Worm (Caenorhabditis elegans) whole organism, L2 larva: ENCODE data around the gene F41F3.3.

Experiments
- C34F6.9 ChIP-seq: fragments of 150-350 bp; optimal IDR thresholded peaks from 2 replicates; lab custom pipeline; 2014; ENCODE audit warnings: missing biosample characterization, missing genetic modification characterization
- F13H6.1 ChIP-seq: sonication (generic microtip); optimal IDR thresholded peaks from 2 replicates; lab custom pipeline; 2016; ENCODE audit warnings: missing genetic modification characterization, missing compliant biosample characterization
- R02D3.7 ChIP-seq: fragments of 150-350 bp; optimal IDR thresholded peaks from 2 replicates; lab custom pipeline; 2014; ENCODE audit warnings: missing biosample characterization, missing genetic modification characterization
- Y55F3AM.14 ChIP-seq: fragments of 200-800 bp; sonication (Bioruptor generic); optimal IDR thresholded peaks from 2 replicates; lab custom pipeline; 2018; ENCODE audit warnings: mild to moderate bottlenecking, missing genetic modification characterization, missing compliant biosample characterization
- ZK546.5 ChIP-seq: sonication (generic microtip); optimal IDR thresholded peaks from 2 replicates; lab custom pipeline; 2017; ENCODE audit warnings: missing biosample characterization, missing genetic modification characterization
- alr-1 ChIP-seq: fragments of 150-350 bp; optimal IDR thresholded peaks from 2 replicates; lab custom pipeline; 2014; ENCODE audit warnings: missing biosample characterization, missing genetic modification characterization
- aly-2 ChIP-seq: fragments of 150-350 bp; optimal IDR thresholded peaks from 2 replicates; lab custom pipeline; 2014; ENCODE audit warnings: missing biosample characterization, missing genetic modification characterization
- ama-1 ChIP-seq: fragments of 150-350 bp; optimal IDR thresholded peaks from 2 replicates; lab custom pipeline; 2018; ENCODE audit warnings: inconsistent platforms
- blmp-1 ChIP-seq: sonication (generic microtip); optimal IDR thresholded peaks from 2 replicates; lab custom pipeline; 2017; ENCODE audit warnings: missing genetic modification characterization, mild to moderate bottlenecking, missing compliant biosample characterization, antibody characterized with exemption, moderate library complexity; ENCODE audit not compliant: insufficient read depth
- ceh-16 ChIP-seq: fragments of 150-350 bp; optimal IDR thresholded peaks from 2 replicates; lab custom pipeline; 2014; ENCODE audit warnings: missing biosample characterization, missing genetic modification characterization
- ceh-82 ChIP-seq: fragments of 150-350 bp; optimal IDR thresholded peaks from 2 replicates; lab custom pipeline; 2014; ENCODE audit warnings: missing biosample characterization, missing genetic modification characterization
- crh-2 ChIP-seq: sonication (generic microtip); optimal IDR thresholded peaks from 2 replicates; lab custom pipeline; 2017; ENCODE audit warnings: missing biosample characterization, missing genetic modification characterization
- dmd-4 ChIP-seq: sonication (generic microtip); optimal IDR thresholded peaks from 2 replicates; lab custom pipeline; 2017; ENCODE audit warnings: missing biosample characterization, missing genetic modification characterization
- egl-27 ChIP-seq: sonication (generic microtip); optimal IDR thresholded peaks from 3 replicates; lab custom pipeline; 2017; ENCODE audit warnings: missing biosample characterization, missing genetic modification reagents, missing genetic modification characterization
- elt-1 ChIP-seq: fragments of 150-350 bp; optimal IDR thresholded peaks from 2 replicates; lab custom pipeline; 2014; ENCODE audit warnings: missing biosample characterization, missing genetic modification characterization
- elt-3 ChIP-seq: sonication (generic microtip); optimal IDR thresholded peaks from 2 replicates; lab custom pipeline; 2017; ENCODE audit warnings: missing biosample characterization, missing genetic modification characterization
- fos-1 ChIP-seq: fragments of 150-350 bp; optimal IDR thresholded peaks from 2 replicates; lab custom pipeline; 2014; ENCODE audit warnings: missing biosample characterization, missing genetic modification characterization
- gmeb-1 ChIP-seq: fragments of 150-350 bp; optimal IDR thresholded peaks from 2 replicates; lab custom pipeline; 2014; ENCODE audit warnings: missing biosample characterization, missing genetic modification characterization
- lin-11 ChIP-seq: fragments of 150-350 bp; sonication (generic microtip); optimal IDR thresholded peaks from 2 replicates; lab custom pipeline; 2014; ENCODE audit warnings: missing biosample characterization, missing genetic modification characterization, inconsistent platforms, mixed read lengths
- lin-13 ChIP-seq: fragments of 150-350 bp; optimal IDR thresholded peaks from 2 replicates; lab custom pipeline; 2014; ENCODE audit warnings: missing biosample characterization, missing genetic modification reagents, missing genetic modification characterization
- lin-39 ChIP-seq: fragments of 150-350 bp; optimal IDR thresholded peaks from 2 replicates; lab custom pipeline; 2014; ENCODE audit warnings: missing biosample characterization, missing genetic modification reagents, missing genetic modification characterization
- lsy-2 ChIP-seq, 2 experiments: fragments of 150-350 bp in 1 of 2; sonication (generic microtip) in 1 of 2; optimal IDR thresholded peaks; 2 replicates each; lab custom pipeline; 2014 to 2017; ENCODE audit warnings: missing biosample characterization in 2 of 2, missing genetic modification characterization in 2 of 2
- mab-5 ChIP-seq: fragments of 150-350 bp; optimal IDR thresholded peaks from 2 replicates; lab custom pipeline; 2014; ENCODE audit warnings: missing biosample characterization, missing genetic modification characterization
- mbf-1 ChIP-seq: sonication (generic microtip); optimal IDR thresholded peaks from 2 replicates; lab custom pipeline; 2017; ENCODE audit warnings: missing biosample characterization, missing genetic modification characterization
- mdl-1 ChIP-seq, 2 experiments: fragments of 150-350 bp in 1 of 2; sonication (generic microtip) in 1 of 2; optimal IDR thresholded peaks; 2 replicates each; lab custom pipeline; 2017; ENCODE audit warnings: missing biosample characterization in 2 of 2, missing genetic modification characterization in 2 of 2
- nhr-10 ChIP-seq: sonication (generic microtip); optimal IDR thresholded peaks from 2 replicates; lab custom pipeline; 2017; ENCODE audit warnings: missing biosample characterization, missing genetic modification characterization
- nhr-11 ChIP-seq: fragments of 150-350 bp; optimal IDR thresholded peaks from 2 replicates; lab custom pipeline; 2014; ENCODE audit warnings: missing biosample characterization, missing genetic modification characterization
- nhr-12 ChIP-seq: fragments of 150-350 bp; optimal IDR thresholded peaks from 2 replicates; lab custom pipeline; 2014; ENCODE audit warnings: missing biosample characterization, missing genetic modification characterization
- nhr-129 ChIP-seq: fragments of 150-350 bp; optimal IDR thresholded peaks from 2 replicates; lab custom pipeline; 2014; ENCODE audit warnings: missing biosample characterization, missing genetic modification characterization
- nhr-21 ChIP-seq: fragments of 150-350 bp; optimal IDR thresholded peaks from 2 replicates; lab custom pipeline; 2014; ENCODE audit warnings: missing biosample characterization, missing genetic modification characterization
- nhr-23 ChIP-seq: fragments of 150-350 bp; optimal IDR thresholded peaks from 2 replicates; lab custom pipeline; 2014; ENCODE audit warnings: missing biosample characterization, missing genetic modification reagents, missing genetic modification characterization
- nhr-237 ChIP-seq: fragments of 150-350 bp; optimal IDR thresholded peaks from 2 replicates; lab custom pipeline; 2014; ENCODE audit warnings: missing biosample characterization, missing genetic modification characterization
- nhr-25 ChIP-seq: fragments of 150-350 bp; sonication (generic microtip); optimal IDR thresholded peaks from 3 replicates; lab custom pipeline; 2014; ENCODE audit warnings: missing biosample characterization, missing genetic modification characterization
- nhr-6 ChIP-seq: fragments of 150-350 bp; optimal IDR thresholded peaks from 2 replicates; lab custom pipeline; 2014; ENCODE audit warnings: missing biosample characterization, missing genetic modification characterization
- nhr-77 ChIP-seq: fragments of 150-350 bp; optimal IDR thresholded peaks from 2 replicates; lab custom pipeline; 2014; ENCODE audit warnings: missing biosample characterization, missing genetic modification characterization
- peb-1 ChIP-seq: fragments of 150-350 bp; optimal IDR thresholded peaks from 2 replicates; lab custom pipeline; 2014; ENCODE audit warnings: missing biosample characterization, missing genetic modification characterization
- sem-4 ChIP-seq: fragments of 150-350 bp; optimal IDR thresholded peaks from 2 replicates; lab custom pipeline; 2014; ENCODE audit warnings: missing biosample characterization, missing genetic modification reagents, missing genetic modification characterization
- skn-1 ChIP-seq: sonication (generic microtip); optimal IDR thresholded peaks from 2 replicates; lab custom pipeline; 2017; ENCODE audit warnings: missing biosample characterization, missing genetic modification characterization
- sma-3 ChIP-seq: sonication (generic microtip); optimal IDR thresholded peaks from 2 replicates; lab custom pipeline; 2016; ENCODE audit warnings: missing genetic modification reagents, missing genetic modification characterization, missing compliant biosample characterization
- sma-9 ChIP-seq, 2 experiments: fragments of 150-350 bp in 1 of 2; sonication (generic microtip) in 1 of 2; optimal IDR thresholded peaks; 2 replicates each; lab custom pipeline; 2014 to 2016; ENCODE audit warnings: missing genetic modification characterization in 2 of 2, mild to moderate bottlenecking in 1 of 2, missing biosample characterization in 1 of 2, missing compliant biosample characterization in 1 of 2, missing genetic modification reagents in 1 of 2, moderate library complexity in 1 of 2
- snpc-4 ChIP-seq: fragments of 150-350 bp; optimal IDR thresholded peaks from 2 replicates; lab custom pipeline; 2014; ENCODE audit warnings: missing biosample characterization, missing genetic modification characterization
- unc-39 ChIP-seq: fragments of 150-350 bp; optimal IDR thresholded peaks from 2 replicates; lab custom pipeline; 2014; ENCODE audit warnings: missing biosample characterization, missing genetic modification characterization
- unc-55 ChIP-seq: fragments of 150-350 bp; sonication (generic microtip); optimal IDR thresholded peaks from 3 replicates; lab custom pipeline; 2014; ENCODE audit warnings: missing biosample characterization, missing genetic modification reagents, missing genetic modification characterization
- unc-62 ChIP-seq: fragments of 150-350 bp; optimal IDR thresholded peaks from 2 replicates; lab custom pipeline; 2014; ENCODE audit warnings: missing biosample characterization, missing genetic modification reagents, missing genetic modification characterization
- zag-1 ChIP-seq: fragments of 150-350 bp; optimal IDR thresholded peaks from 2 replicates; lab custom pipeline; 2014; ENCODE audit warnings: missing biosample characterization, missing genetic modification characterization
- ztf-1 ChIP-seq: fragments of 200-800 bp; sonication (Bioruptor generic); conservative IDR thresholded peaks from 2 replicates; pipeline ENCODE4 v1.3.6; 2022; ENCODE audit warnings: missing genetic modification characterization, missing compliant biosample characterization
- ztf-11 ChIP-seq: sonication (generic microtip); optimal IDR thresholded peaks from 2 replicates; lab custom pipeline; 2017; ENCODE audit warnings: missing biosample characterization, missing genetic modification characterization
- ztf-4 ChIP-seq: fragments of 150-350 bp; optimal IDR thresholded peaks from 2 replicates; lab custom pipeline; 2014; ENCODE audit warnings: missing biosample characterization, missing genetic modification characterization

The F41F3.3 gene

ce11 chrV:4630267-4630666 lies 17.8 kb downstream of the F41F3.3 start:
- no peak for TF ChIP-seq alr-1
- TF ChIP-seq ztf-11 (tag; lab: Kevin White, UChicago) = no peak
- no peak for TF ChIP-seq nhr-10
- TF ChIP-seq fos-1 (tag; lab: Kevin White, UChicago) = peak; percentile 64

- peak; percentile 64 for TF ChIP-seq sma-3 (GFP tag; lab: Kevin White, UChicago)
- no peak for TF ChIP-seq alr-1
- no peak for TF ChIP-seq ZK546.5 (tag; lab: Kevin White, UChicago)
- TF ChIP-seq blmp-1 (tag; lab: Kevin White, UChicago) = peak; percentile 78
- TF ChIP-seq zag-1 (tag; lab: Kevin White, UChicago) = no peak
- TF ChIP-seq ztf-11 (tag; lab: Kevin White, UChicago) = no peak
- TF ChIP-seq lsy-2 (tag; optimal IDR thresholded peaks at IDR 0.05; lab: Kevin White, UChicago) = no peak
- peak; percentile 92 for TF ChIP-seq ceh-16 (tag; lab: Kevin White, UChicago)
- no peak for TF ChIP-seq unc-39
- TF ChIP-seq F13H6.1 (tag; lab: Kevin White, UChicago) = no peak
- TF ChIP-seq lin-39 = no peak
- TF ChIP-seq nhr-25 (tag; lab: Kevin White, UChicago) = peak; percentile 59
- peak; percentile 28 for TF ChIP-seq nhr-21 (tag; lab: Kevin White, UChicago)
- peak; percentile 70 for TF ChIP-seq elt-1 (tag; lab: Kevin White, UChicago)
- no peak for TF ChIP-seq nhr-237
- TF ChIP-seq dmd-4 (tag; lab: Kevin White, UChicago) = no peak
- TF ChIP-seq unc-62 (GFP tag; lab: Kevin White, UChicago) = no peak
- TF ChIP-seq nhr-23 (tag; lab: Kevin White, UChicago) = peak; percentile 61
- TF ChIP-seq gmeb-1 = no peak
- peak; percentile 45 for TF ChIP-seq egl-27 (tag; lab: Kevin White, UChicago)
- TF ChIP-seq sma-9 (GFP tag; optimal IDR thresholded peaks at IDR 0.05; lab: Kevin White, UChicago) = no peak
- TF ChIP-seq sma-9 (tag; optimal IDR thresholded peaks at IDR 0.05; lab: Kevin White, UChicago) = no peak
- TF ChIP-seq peb-1 = no peak
- no peak for TF ChIP-seq mab-5 (tag; lab: Kevin White, UChicago)
- no peak for TF ChIP-seq mdl-1 (tag; optimal IDR thresholded peaks at IDR 0.05; lab: Kevin White, UChicago)
- TF ChIP-seq nhr-12 (tag; lab: Kevin White, UChicago) = no peak
- no peak for TF ChIP-seq mbf-1
- TF ChIP-seq nhr-11 (tag; lab: Kevin White, UChicago) = no peak
- TF ChIP-seq aly-2 = no peak
- TF ChIP-seq ztf-4 (tag; lab: Kevin White, UChicago) = no peak
- no peak for TF ChIP-seq lin-13 (GFP tag; lab: Kevin White, UChicago)
- no peak for TF ChIP-seq sem-4 (tag; lab: Kevin White, UChicago)
- no peak for TF ChIP-seq Y55F3AM.14 (GFP tag; lab: Kevin White, UChicago)
- peak; percentile 18 for TF ChIP-seq nhr-129 (tag; lab: Kevin White, UChicago)
- no peak for TF ChIP-seq ztf-1 (GFP tag; lab: Robert Waterston, UW)
- TF ChIP-seq nhr-6 (tag; lab: Kevin White, UChicago) = no peak
- TF ChIP-seq skn-1 = no peak
- TF ChIP-seq fos-1 (tag; lab: Kevin White, UChicago) = peak; percentile 36
- TF ChIP-seq elt-3 (tag; lab: Kevin White, UChicago) = no peak
- TF ChIP-seq nhr-10 = no peak
- TF ChIP-seq R02D3.7 (tag; lab: Kevin White, UChicago) = no peak
- no peak for TF ChIP-seq snpc-4 (tag; lab: Kevin White, UChicago)
- no peak for TF ChIP-seq ama-1
- peak; percentile 44 for TF ChIP-seq crh-2 (tag; lab: Kevin White, UChicago)
- TF ChIP-seq lin-11 = no peak
- no peak for TF ChIP-seq ceh-82
- no peak for TF ChIP-seq unc-55 (GFP tag; lab: Kevin White, UChicago)
- no peak for TF ChIP-seq C34F6.9 (tag; lab: Kevin White, UChicago)
- no peak for TF ChIP-seq nhr-77 (tag; lab: Kevin White, UChicago)
- TF ChIP-seq, all 48 proteins: peak for 11
These were observed 19.5 kb downstream of the F41F3.3 start, which contains the start of gene pmt-2 for ce11 chrV:4628517-4628930. Gene pmt-2 (plus strand): TSS chrV:4628580.
